Worm (Caenorhabditis elegans): Measurements from ENCODE around the gene asp-3.

Gene asp-3

DNA sequence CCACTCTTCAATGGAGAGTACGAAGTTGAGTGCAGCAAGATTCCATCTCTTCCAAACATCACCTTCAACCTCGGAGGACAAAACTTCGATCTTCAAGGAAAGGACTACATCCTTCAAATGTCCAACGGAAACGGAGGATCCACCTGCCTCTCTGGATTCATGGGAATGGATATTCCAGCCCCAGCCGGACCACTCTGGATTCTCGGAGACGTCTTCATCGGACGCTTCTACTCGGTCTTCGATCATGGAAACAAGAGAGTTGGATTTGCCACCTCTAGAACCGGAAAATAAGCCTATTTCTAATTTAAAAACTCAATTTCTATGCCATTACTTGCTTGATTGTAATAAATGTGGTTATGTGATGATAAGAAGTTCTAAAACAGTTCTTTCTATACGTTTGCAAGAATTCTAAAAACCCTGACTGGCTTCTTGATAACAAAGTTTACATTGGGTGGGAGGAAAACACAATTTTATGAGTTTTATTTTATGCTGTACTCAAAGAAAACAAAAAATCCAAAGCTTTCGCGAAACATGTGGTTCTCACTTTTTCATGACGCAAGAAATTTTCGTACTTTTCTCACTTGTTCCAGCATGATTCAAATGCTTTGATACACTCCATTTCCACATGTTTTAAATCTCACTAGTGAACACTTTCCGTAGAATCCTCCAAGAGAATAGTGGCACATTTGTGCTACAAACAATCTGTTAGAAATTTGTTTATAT, 1.6 kb downstream of the asp-3 start:
- peak; percentile 27 for TF ChIP-seq nhr-71 (tag; optimal IDR thresholded peaks at IDR 0.05)
- TF ChIP-seq fkh-4 (tag; optimal IDR thresholded peaks at IDR 0.05; ENCODE audit: borderline replicate concordance) = peak; percentile 30
- TF ChIP-seq hlh-17 (GFP tag; optimal IDR thresholded peaks at IDR 0.05; ENCODE audit: borderline replicate concordance) = no peak
- TF ChIP-seq nhr-12 (tag; optimal IDR thresholded peaks at IDR 0.05) = no peak
- TF ChIP-seq hpl-2 (GFP tag; optimal IDR thresholded peaks at IDR 0.05) = no peak
- peak in 1 of 2 experiments; percentile 38 for TF ChIP-seq lin-35 (GFP tag; optimal IDR thresholded peaks at IDR 0.05)
- peak; percentile 70 for TF ChIP-seq elt-2 (tag; optimal IDR thresholded peaks at IDR 0.05)
- TF ChIP-seq unc-86 (tag; optimal IDR thresholded peaks at IDR 0.05) = no peak
- TF ChIP-seq ces-1 (GFP tag; optimal IDR thresholded peaks at IDR 0.05) = no peak
- peak; percentile 49 for TF ChIP-seq aly-2 (tag; optimal IDR thresholded peaks at IDR 0.05)
- TF ChIP-seq dsc-1 (tag; optimal IDR thresholded peaks at IDR 0.05) = peak; percentile 88
- peak in 1 of 2 experiments; percentile 6 for TF ChIP-seq lsy-2 (tag; optimal IDR thresholded peaks at IDR 0.05)
- TF ChIP-seq lin-14 (GFP tag; optimal IDR thresholded peaks at IDR 0.05) = no peak
- no peak for TF ChIP-seq F16B12.6 (tag; optimal IDR thresholded peaks at IDR 0.05)

DNA sequence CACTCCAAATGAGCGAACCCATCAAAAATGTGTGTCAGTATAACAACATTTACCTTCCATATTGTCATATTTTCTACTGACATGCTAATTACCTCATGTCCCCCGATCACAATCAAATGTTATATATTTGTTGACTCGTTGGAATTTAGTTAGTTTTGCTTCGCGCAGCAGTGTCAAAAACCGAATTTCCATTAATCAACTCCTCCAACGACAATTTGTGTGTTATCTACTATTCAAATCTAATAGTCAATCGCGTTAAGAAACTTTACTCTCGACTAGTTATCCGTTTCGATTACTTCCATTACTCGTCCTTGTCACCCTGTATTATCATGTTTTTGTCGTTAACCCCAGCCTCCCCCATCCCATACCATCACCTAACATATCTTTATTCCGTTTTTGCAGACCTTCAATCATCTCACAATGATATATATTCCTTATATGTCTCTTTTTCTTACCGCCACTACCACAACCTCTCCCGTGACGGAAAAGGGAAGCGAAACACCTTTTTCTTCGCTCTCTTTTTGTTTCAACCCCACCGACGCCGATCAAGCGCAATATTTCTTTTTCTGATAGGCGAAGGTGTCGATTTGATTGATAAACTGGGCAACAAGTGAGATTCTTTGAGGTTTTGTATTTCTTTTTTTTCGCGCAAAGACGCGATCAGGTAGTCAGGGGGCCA, 5.1 kb downstream of the asp-3 start:
- TF ChIP-seq fkh-10 (GFP tag; optimal IDR thresholded peaks at IDR 0.05) (no peak), mef-2 (tag; optimal IDR thresholded peaks at IDR 0.05) (no peak), nhr-90 (tag; optimal IDR thresholded peaks at IDR 0.05; ENCODE audit: poor library complexity) (peak; percentile 21), lin-39 (tag; optimal IDR thresholded peaks at IDR 0.05) (no peak), nhr-12 (tag; optimal IDR thresholded peaks at IDR 0.05) (no peak), skn-1 (tag; optimal IDR thresholded peaks at IDR 0.05) (no peak), ceh-82 (tag; optimal IDR thresholded peaks at IDR 0.05) (no peak), nhr-84 (tag; optimal IDR thresholded peaks at IDR 0.05) (no peak), nhr-47 (tag; optimal IDR thresholded peaks at IDR 0.05) (no peak), egl-27 (tag; optimal IDR thresholded peaks at IDR 0.05) (no peak), sox-4 (tag; optimal IDR thresholded peaks at IDR 0.05) (no peak), nhr-20 (tag; optimal IDR thresholded peaks at IDR 0.05) (peak; percentile 35), lin-13 (GFP tag; optimal IDR thresholded peaks at IDR 0.05) (no peak), nhr-71 (tag; optimal IDR thresholded peaks at IDR 0.05) (peak; percentile 13), elt-3 (tag; optimal IDR thresholded peaks at IDR 0.05) (peak in 1 of 6 experiments; percentile 50), nhr-19 (GFP tag; conservative IDR thresholded peaks at IDR 0.05) (no peak), lin-35 (GFP tag; optimal IDR thresholded peaks at IDR 0.05) (no peak), ceh-63 (GFP tag; optimal IDR thresholded peaks at IDR 0.05) (no peak), blmp-1 (tag; optimal IDR thresholded peaks at IDR 0.05) (peak; percentile 81), grh-1 (GFP tag; IDR thresholded peaks at IDR 0.05) (no peak), lin-14 (GFP tag; optimal IDR thresholded peaks at IDR 0.05) (peak; percentile 52), nhr-85 (tag) (peak; percentile 88), tbx-2 (tag; optimal IDR thresholded peaks at IDR 0.05) (peak; percentile 57), mep-1 (tag; optimal IDR thresholded peaks at IDR 0.05) (peak; percentile 15), ztf-11 (tag; optimal IDR thresholded peaks at IDR 0.05) (no peak), snu-23 (GFP tag; optimal IDR thresholded peaks at IDR 0.05) (peak; percentile 7), pag-3 (tag; optimal IDR thresholded peaks at IDR 0.05; ENCODE audit: borderline replicate concordance, insufficient read depth) (no peak), unc-86 (tag; optimal IDR thresholded peaks at IDR 0.05) (no peak), snpc-4 (tag; optimal IDR thresholded peaks at IDR 0.05) (no peak), dpl-1 (GFP tag; optimal IDR thresholded peaks at IDR 0.05) (no peak)

Measured in whole organism, L1 larva.